Worm (Caenorhabditis elegans) whole organism, mixed stage, embryonic: Measurements from ENCODE around the gene daf-6.

ENCODE experiments used
- M03D4.4 ChIP-seq: sonication (generic microtip); optimal IDR thresholded peaks from 2 replicates; lab custom pipeline; 2017; ENCODE audit warnings: mild to moderate bottlenecking, missing genetic modification characterization, missing compliant biosample characterization
- ceh-43 ChIP-seq: fragments of 200-800 bp; sonication (Bioruptor generic); optimal IDR thresholded peaks from 2 replicates; lab custom pipeline; 2018; ENCODE audit warnings: mild to moderate bottlenecking, missing genetic modification characterization, moderate library complexity, missing compliant biosample characterization
- ceh-83 ChIP-seq: fragments of 200-800 bp; sonication (Bioruptor generic); optimal IDR thresholded peaks from 2 replicates; lab custom pipeline; 2018; ENCODE audit warnings: mild to moderate bottlenecking, missing genetic modification characterization, missing compliant biosample characterization
- ces-1 ChIP-seq: fragments of 150-350 bp; optimal IDR thresholded peaks from 2 replicates; lab custom pipeline; 2014; ENCODE audit warnings: missing biosample characterization, missing genetic modification reagents, missing genetic modification characterization
- cnd-1 ChIP-seq: fragments of 200-800 bp; sonication (Bioruptor generic); optimal IDR thresholded peaks from 2 replicates; lab custom pipeline; 2018; ENCODE audit warnings: mild to moderate bottlenecking, missing genetic modification characterization, missing compliant biosample characterization
- drap-1 ChIP-seq: fragments of 200-800 bp; sonication (Bioruptor generic); optimal IDR thresholded peaks from 3 replicates; lab custom pipeline; 2018; ENCODE audit warnings: mild to moderate bottlenecking, missing genetic modification characterization, missing compliant biosample characterization
- elt-1 ChIP-seq: sonication (generic microtip); optimal IDR thresholded peaks from 2 replicates; lab custom pipeline; 2017; ENCODE audit warnings: missing genetic modification characterization, mild to moderate bottlenecking, missing compliant biosample characterization, antibody characterized with exemption, moderate library complexity, borderline replicate concordance; ENCODE audit not compliant: insufficient read depth
- elt-3 ChIP-seq: fragments of 150-350 bp; optimal IDR thresholded peaks from 2 replicates; lab custom pipeline; 2014; ENCODE audit warnings: missing biosample characterization, missing genetic modification characterization
- flh-1 ChIP-seq: fragments of 200-800 bp; sonication (Bioruptor generic); optimal IDR thresholded peaks from 2 replicates; lab custom pipeline; 2018; ENCODE audit warnings: mild to moderate bottlenecking, missing genetic modification characterization, moderate library complexity, missing compliant biosample characterization
- ham-2 ChIP-seq: fragments of 200-800 bp; sonication (Bioruptor generic); optimal IDR thresholded peaks from 2 replicates; lab custom pipeline; 2018; ENCODE audit warnings: mild to moderate bottlenecking, missing genetic modification characterization, missing compliant biosample characterization
- hlh-1 ChIP-seq: fragments of 150-350 bp; optimal IDR thresholded peaks from 2 replicates; lab custom pipeline; 2014; ENCODE audit warnings: missing biosample characterization, missing genetic modification reagents, missing genetic modification characterization
- lin-13 ChIP-seq: fragments of 150-350 bp; optimal IDR thresholded peaks from 2 replicates; lab custom pipeline; 2014; ENCODE audit warnings: missing biosample characterization, missing genetic modification characterization
- lin-32 ChIP-seq: fragments of 200-800 bp; sonication (Bioruptor generic); optimal IDR thresholded peaks from 2 replicates; lab custom pipeline; 2018; ENCODE audit warnings: mild to moderate bottlenecking, missing genetic modification characterization, missing compliant biosample characterization
- lsy-2 ChIP-seq: fragments of 150-350 bp; optimal IDR thresholded peaks from 2 replicates; lab custom pipeline; 2014; ENCODE audit warnings: missing biosample characterization, missing genetic modification characterization
- mab-5 ChIP-seq: fragments of 150-350 bp; optimal IDR thresholded peaks from 2 replicates; lab custom pipeline; 2014; ENCODE audit warnings: missing biosample characterization, missing genetic modification characterization
- mep-1 ChIP-seq: fragments of 150-350 bp; optimal IDR thresholded peaks from 2 replicates; lab custom pipeline; 2017; ENCODE audit warnings: missing biosample characterization, missing genetic modification reagents, missing genetic modification characterization, inconsistent platforms
- mls-2 ChIP-seq: sonication (generic microtip); optimal IDR thresholded peaks from 2 replicates; lab custom pipeline; 2016; ENCODE audit warnings: mild to moderate bottlenecking, missing genetic modification characterization, moderate library complexity, missing compliant biosample characterization
- nhr-12 ChIP-seq: fragments of 150-350 bp; optimal IDR thresholded peaks from 2 replicates; lab custom pipeline; 2014; ENCODE audit warnings: missing biosample characterization, missing genetic modification characterization
- nhr-2 ChIP-seq: fragments of 150-350 bp; optimal IDR thresholded peaks from 2 replicates; lab custom pipeline; 2014; ENCODE audit warnings: missing biosample characterization, missing genetic modification characterization
- nhr-237 ChIP-seq: fragments of 150-350 bp; optimal IDR thresholded peaks from 2 replicates; lab custom pipeline; 2014; ENCODE audit warnings: missing biosample characterization, missing genetic modification characterization
- nhr-28 ChIP-seq: fragments of 150-350 bp; optimal IDR thresholded peaks from 2 replicates; lab custom pipeline; 2014; ENCODE audit warnings: missing biosample characterization, missing genetic modification characterization
- nhr-76 ChIP-seq: sonication (generic microtip); optimal IDR thresholded peaks from 2 replicates; lab custom pipeline; 2017; ENCODE audit warnings: missing biosample characterization, missing genetic modification characterization
- pha-4 ChIP-seq: fragments of 150-350 bp; optimal IDR thresholded peaks from 2 replicates; lab custom pipeline; 2018; ENCODE audit warnings: missing biosample characterization, missing genetic modification reagents, missing genetic modification characterization
- sem-2 ChIP-seq: fragments of 200-800 bp; sonication (Bioruptor generic); optimal IDR thresholded peaks from 2 replicates; lab custom pipeline; 2018; ENCODE audit warnings: mild to moderate bottlenecking, missing genetic modification characterization, missing compliant biosample characterization
- snpc-4 ChIP-seq: fragments of 150-350 bp; optimal IDR thresholded peaks from 2 replicates; lab custom pipeline; 2014; ENCODE audit warnings: missing biosample characterization, missing genetic modification characterization
- sptf-1 ChIP-seq: sonication (generic microtip); optimal IDR thresholded peaks from 2 replicates; lab custom pipeline; 2017; ENCODE audit warnings: mild to moderate bottlenecking, missing genetic modification characterization, moderate library complexity, missing compliant biosample characterization
- tbx-8 ChIP-seq: fragments of 200-800 bp; sonication (Bioruptor generic); optimal IDR thresholded peaks from 2 replicates; lab custom pipeline; 2018; ENCODE audit warnings: mild to moderate bottlenecking, missing genetic modification characterization, moderate library complexity, missing compliant biosample characterization
- unc-120 ChIP-seq: sonication (generic microtip); optimal IDR thresholded peaks from 2 replicates; lab custom pipeline; 2017; ENCODE audit warnings: missing genetic modification characterization, missing compliant biosample characterization; ENCODE audit not compliant: poor library complexity, severe bottlenecking
- unc-39 ChIP-seq: fragments of 150-350 bp; optimal IDR thresholded peaks from 2 replicates; lab custom pipeline; 2014; ENCODE audit warnings: missing biosample characterization, missing genetic modification characterization
- unc-62 ChIP-seq: fragments of 150-350 bp; optimal IDR thresholded peaks from 2 replicates; lab custom pipeline; 2014; ENCODE audit warnings: missing biosample characterization, missing genetic modification reagents, missing genetic modification characterization
- zip-8 ChIP-seq: fragments of 150-350 bp; optimal IDR thresholded peaks from 2 replicates; lab custom pipeline; 2014; ENCODE audit warnings: missing biosample characterization, missing genetic modification characterization
- ztf-11 ChIP-seq: fragments of 150-350 bp; optimal IDR thresholded peaks from 2 replicates; lab custom pipeline; 2014; ENCODE audit warnings: missing biosample characterization, missing genetic modification characterization

Gene daf-6

ce11 chrX:14907257-14907801, 19.0 kb downstream of the daf-6 start:
- TF ChIP-seq nhr-76 (tag; lab: Kevin White, UChicago): no peak
- TF ChIP-seq sem-2: no peak
- TF ChIP-seq elt-3: no peak
- no peak for TF ChIP-seq elt-1
- TF ChIP-seq nhr-28 (tag; lab: Kevin White, UChicago): no peak
- no peak for TF ChIP-seq drap-1
- no peak for TF ChIP-seq mep-1 (tag; lab: Kevin White, UChicago)
- TF ChIP-seq pha-4 (tag; lab: Kevin White, UChicago): no peak
- TF ChIP-seq mls-2 (tag; lab: Kevin White, UChicago): no peak
- TF ChIP-seq nhr-237 (tag; lab: Kevin White, UChicago): no peak
- no peak for TF ChIP-seq unc-62 (GFP tag; lab: Kevin White, UChicago)
- no peak for TF ChIP-seq unc-39
- no peak for TF ChIP-seq tbx-8 (GFP tag; lab: Kevin White, UChicago)
- TF ChIP-seq sptf-1 (tag; lab: Kevin White, UChicago): no peak

DNA sequence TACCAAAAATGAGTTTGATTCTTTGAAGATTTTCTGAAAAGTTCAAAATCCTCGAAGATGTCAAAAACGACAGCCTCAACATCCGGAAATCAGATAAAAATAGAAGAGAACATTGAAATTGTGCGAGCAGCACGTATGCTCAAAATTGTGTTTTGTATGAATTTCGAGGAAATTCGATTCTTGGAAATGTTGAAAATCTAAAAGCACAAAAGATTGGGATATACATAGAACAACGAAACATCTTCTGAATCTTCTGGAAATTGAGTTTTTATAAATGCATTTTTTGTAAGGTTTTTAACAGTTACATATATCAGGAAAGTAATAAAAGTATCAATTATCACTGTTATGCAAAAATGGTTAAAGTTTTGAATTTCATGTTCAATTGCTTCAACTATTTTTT, 22.4 kb downstream of the daf-6 start:
- TF ChIP-seq lin-13 (tag; lab: Kevin White, UChicago) (no peak), unc-62 (GFP tag; lab: Kevin White, UChicago) (no peak), nhr-28 (tag; lab: Kevin White, UChicago) (no peak), sem-2 (no peak), mls-2 (tag; lab: Kevin White, UChicago) (no peak), ztf-11 (tag; lab: Kevin White, UChicago) (no peak), unc-39 (no peak), cnd-1 (tag; lab: Kevin White, UChicago) (no peak), ceh-43 (GFP tag; lab: Kevin White, UChicago) (no peak), nhr-2 (no peak), ham-2 (GFP tag; lab: Kevin White, UChicago) (no peak), nhr-237 (tag; lab: Kevin White, UChicago) (no peak), nhr-12 (tag; lab: Kevin White, UChicago) (no peak)

ce11 chrX:14916767-14917166, 28.5 kb downstream of the daf-6 start:
- TF ChIP-seq ceh-43 (GFP tag; lab: Kevin White, UChicago) (no peak), nhr-28 (tag; lab: Kevin White, UChicago) (no peak), hlh-1 (tag; lab: Kevin White, UChicago) (no peak), ham-2 (GFP tag; lab: Kevin White, UChicago) (no peak), ces-1 (GFP tag; lab: Kevin White, UChicago) (no peak), ceh-83 (GFP tag; lab: Kevin White, UChicago) (no peak), flh-1 (no peak), nhr-12 (tag; lab: Kevin White, UChicago) (no peak), snpc-4 (tag; lab: Kevin White, UChicago) (no peak), nhr-2 (no peak), ztf-11 (tag; lab: Kevin White, UChicago) (no peak), nhr-237 (tag; lab: Kevin White, UChicago) (no peak), cnd-1 (tag; lab: Kevin White, UChicago) (no peak), lin-13 (tag; lab: Kevin White, UChicago) (no peak), zip-8 (tag; lab: Kevin White, UChicago) (no peak), pha-4 (tag; lab: Kevin White, UChicago) (no peak)
- TF ChIP-seq, all 35 proteins: peak for 0

DNA sequence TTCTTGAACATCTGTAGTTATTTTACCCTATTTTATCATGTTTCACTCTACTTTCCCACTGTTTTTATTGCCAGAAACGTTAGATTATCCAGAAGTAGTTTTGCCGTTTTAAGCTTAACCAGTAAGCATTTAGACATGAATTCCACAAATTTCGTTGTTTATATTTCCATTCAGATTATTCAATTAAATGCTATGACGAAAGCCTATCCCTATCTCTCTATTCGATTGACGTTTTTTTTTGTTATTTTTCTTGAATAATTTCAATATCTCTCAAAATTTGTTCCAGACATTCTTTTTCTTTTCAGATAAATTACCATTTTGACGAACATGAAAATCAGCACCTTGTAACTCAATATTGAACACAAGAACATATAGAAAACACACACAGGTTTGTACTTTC, 30.2 kb downstream of the daf-6 start, which contains the start of gene npr-40:
TSS of gene npr-40 (plus strand) at position 301 of the 400 bp plus-strand sequence.
- TF ChIP-seq ceh-83 (GFP tag; lab: Kevin White, UChicago): no peak
- no peak for TF ChIP-seq ztf-11 (tag; lab: Kevin White, UChicago)
- no peak for TF ChIP-seq cnd-1 (tag; lab: Kevin White, UChicago)
- no peak for TF ChIP-seq snpc-4 (tag; lab: Kevin White, UChicago)
- no peak for TF ChIP-seq sem-2
- TF ChIP-seq pha-4 (tag; lab: Kevin White, UChicago): no peak
- no peak for TF ChIP-seq lin-13 (tag; lab: Kevin White, UChicago)
- TF ChIP-seq elt-1: no peak
- no peak for TF ChIP-seq nhr-12 (tag; lab: Kevin White, UChicago)
- TF ChIP-seq unc-62 (GFP tag; lab: Kevin White, UChicago): no peak
- no peak for TF ChIP-seq drap-1
- no peak for TF ChIP-seq ham-2 (GFP tag; lab: Kevin White, UChicago)
- no peak for TF ChIP-seq lsy-2 (tag; lab: Kevin White, UChicago)
- TF ChIP-seq unc-120 (tag; lab: Kevin White, UChicago): no peak
- no peak for TF ChIP-seq mep-1 (tag; lab: Kevin White, UChicago)
- no peak for TF ChIP-seq lin-32 (GFP tag; lab: Kevin White, UChicago)
- no peak for TF ChIP-seq M03D4.4 (tag; lab: Kevin White, UChicago)
- TF ChIP-seq mab-5 (tag; lab: Kevin White, UChicago): no peak
- no peak for TF ChIP-seq flh-1
